Fruit fly (Drosophila melanogaster) Kc167 (cell line): Measurements from ENCODE around the gene RpS6.

Experiments used
- h ChIP-seq: fragments of >200 bp; optimal IDR thresholded peaks from 3 replicates; lab custom pipeline; 2018; ENCODE audit warnings: missing external identifiers
- insv ChIP-seq: fragments of >200 bp; optimal IDR thresholded peaks from 3 replicates; lab custom pipeline; 2018; ENCODE audit warnings: missing external identifiers

DNA sequence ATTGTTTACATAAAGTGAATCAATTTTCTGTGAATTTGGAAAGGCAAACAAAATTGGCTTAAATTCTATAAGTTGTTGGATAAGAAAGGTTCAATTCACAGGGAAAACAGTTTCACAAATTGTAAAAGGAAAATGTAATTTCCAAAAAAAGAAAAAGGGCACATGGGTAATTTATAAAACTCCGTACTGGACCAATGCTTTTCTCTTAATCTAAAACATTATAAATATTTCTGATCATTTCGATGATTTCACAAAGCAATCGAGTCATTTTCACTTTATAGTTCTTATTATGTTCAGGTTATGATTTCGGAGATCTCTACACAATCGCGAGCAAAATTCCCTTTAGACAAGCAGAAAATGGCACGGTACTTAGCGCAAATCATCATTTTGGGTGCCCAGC, 43.3 kb downstream of the RpS6 start, which contains the start of gene CG1409:
- TF ChIP-seq h (lab: Kevin White, UChicago) = no peak
- no peak for TF ChIP-seq insv
